Fruit fly (Drosophila melanogaster): ENCODE results near the gene ATP8B.

Gene ATP8B

dm6 chr3R:12090549-12090948 lies at the start of gene ATP8B:
TSS of gene ATP8B (minus strand) at chr3R:12090612.
- TF ChIP-seq Ets21C (GFP tag; optimal IDR thresholded peaks at IDR 0.05): no peak
- TF ChIP-seq Gug (GFP tag; IDR thresholded peaks at IDR 0.05): no peak
- no peak for TF ChIP-seq Hr39 (GFP tag; optimal IDR thresholded peaks at IDR 0.05)
- TF ChIP-seq vri (GFP tag; optimal IDR thresholded peaks at IDR 0.05): no peak
- TF ChIP-seq salr (GFP tag; optimal IDR thresholded peaks at IDR 0.05): no peak
- TF ChIP-seq CG16779 (tag; optimal IDR thresholded peaks at IDR 0.05): no peak
- no peak for TF ChIP-seq Sox14 (GFP tag; optimal IDR thresholded peaks at IDR 0.05)
- TF ChIP-seq lz (GFP tag; optimal IDR thresholded peaks at IDR 0.05): no peak
- no peak for TF ChIP-seq topi (GFP tag; optimal IDR thresholded peaks at IDR 0.05)
- TF ChIP-seq net (GFP tag; optimal IDR thresholded peaks at IDR 0.05): no peak
- no peak for TF ChIP-seq CG10631 (GFP tag; optimal IDR thresholded peaks at IDR 0.05)
- TF ChIP-seq CG8119 (GFP tag; IDR thresholded peaks at IDR 0.05): no peak

DNA sequence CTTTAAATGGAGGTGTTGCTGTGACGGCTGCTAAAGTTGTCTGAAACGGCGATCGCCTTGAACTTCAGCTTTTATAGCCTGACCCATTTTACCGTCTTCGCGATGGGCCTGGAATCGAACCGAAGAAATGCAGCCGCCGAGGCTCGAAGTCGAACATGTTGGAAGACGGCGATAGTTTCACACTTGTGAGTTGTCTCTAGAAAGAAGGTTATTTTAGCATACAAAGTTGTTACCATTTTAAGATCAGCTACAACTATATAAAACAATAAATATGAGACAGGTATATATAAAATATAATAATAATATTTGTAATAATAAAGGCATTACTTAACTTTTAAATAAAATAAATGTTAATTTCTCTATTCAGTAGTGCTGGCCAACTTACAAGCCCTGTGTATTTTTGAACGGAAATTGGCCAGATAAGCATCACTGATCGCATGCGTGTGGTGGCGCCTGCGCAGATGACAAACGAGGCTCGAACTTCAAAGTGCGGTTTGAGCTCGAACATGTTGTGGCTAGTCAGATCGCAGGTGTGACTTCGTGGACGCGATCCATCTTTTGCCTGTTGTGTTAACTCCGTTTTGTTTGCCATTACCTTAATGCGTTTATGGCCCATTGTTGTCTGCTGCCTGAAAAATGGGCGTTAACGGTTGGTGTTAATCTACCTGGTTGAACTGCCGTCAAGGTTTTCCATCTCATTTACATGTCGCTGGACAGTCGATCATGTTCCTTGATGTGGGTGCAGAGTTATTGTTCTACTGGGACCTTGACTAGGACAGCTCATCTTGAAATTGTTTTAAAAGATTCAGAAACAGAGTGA lies 37.9 kb upstream of the ATP8B start, which contains the start of gene CG4702:
Gene CG4702, minus strand, starts transcription at position 51 of the 820 bp plus-strand sequence.
- TF ChIP-seq dsx (GFP tag; optimal IDR thresholded peaks at IDR 0.05; ENCODE audit: poor library complexity, severe bottlenecking) (peak; percentile 92), svp (GFP tag) (peak; percentile 51), CG6854 (GFP tag; optimal IDR thresholded peaks at IDR 0.05) (no peak), CG6163 (GFP tag; IDR thresholded peaks at IDR 0.05) (peak; percentile 24; the same call in 1 of the 3 replicates), Sox102F (GFP tag; optimal IDR thresholded peaks at IDR 0.05) (no peak), CG15336 (GFP tag; IDR thresholded peaks at IDR 0.05) (no peak), CG6808 (GFP tag; optimal IDR thresholded peaks at IDR 0.05) (peak; percentile 3), CG11762 (GFP tag; optimal IDR thresholded peaks at IDR 0.05; ENCODE audit: insufficient read depth) (no peak), Lpt (GFP tag; optimal IDR thresholded peaks at IDR 0.05) (no peak), CG34406 (GFP tag; optimal IDR thresholded peaks at IDR 0.05) (no peak), cyc (GFP tag; optimal IDR thresholded peaks at IDR 0.05) (no peak), CG6276 (GFP tag; optimal IDR thresholded peaks at IDR 0.05) (no peak), CG16779 (tag; optimal IDR thresholded peaks at IDR 0.05) (no peak), OdsH (GFP tag; optimal IDR thresholded peaks at IDR 0.05) (no peak), CG8319 (GFP tag; optimal IDR thresholded peaks at IDR 0.05) (no peak), CG7368 (GFP tag; optimal IDR thresholded peaks at IDR 0.05) (no peak), CG1621 (tag; optimal IDR thresholded peaks at IDR 0.05) (no peak), fd59A (GFP tag; optimal IDR thresholded peaks at IDR 0.05) (no peak), CG32006 (GFP tag; optimal IDR thresholded peaks at IDR 0.05) (no peak), achi (GFP tag; optimal IDR thresholded peaks at IDR 0.05) (no peak), vri (GFP tag; optimal IDR thresholded peaks at IDR 0.05) (no peak), Eip75B (GFP tag; optimal IDR thresholded peaks at IDR 0.05) (no peak), salr (GFP tag; optimal IDR thresholded peaks at IDR 0.05) (no peak), CG8119 (GFP tag; IDR thresholded peaks at IDR 0.05) (no peak), CG9139 (GFP tag; optimal IDR thresholded peaks at IDR 0.05) (no peak), Ets21C (GFP tag; optimal IDR thresholded peaks at IDR 0.05) (no peak), CG11902 (GFP tag; optimal IDR thresholded peaks at IDR 0.05) (no peak), fkh (GFP tag; optimal IDR thresholded peaks at IDR 0.05) (no peak), ss (GFP tag; optimal IDR thresholded peaks at IDR 0.05) (peak in 1 of 2 experiments; percentile 36), acj6 (GFP tag; optimal IDR thresholded peaks at IDR 0.05) (no peak), CG3919 (GFP tag; optimal IDR thresholded peaks at IDR 0.05) (no peak), CG10669 (GFP tag; optimal IDR thresholded peaks at IDR 0.05) (no peak), Gug (GFP tag; IDR thresholded peaks at IDR 0.05) (no peak), Eip78C (GFP tag) (peak; percentile 30), Met (GFP tag; optimal IDR thresholded peaks at IDR 0.05) (no peak), Ets96B (tag; optimal IDR thresholded peaks at IDR 0.05) (no peak)

Data from whole organism, prepupa.